Fruit fly (Drosophila melanogaster) whole organism, prepupa: ENCODE data around the gene CG32369.

Experiments
- CG10631 ChIP-seq: fragments of 200-800 bp; sonication (Bioruptor generic); optimal IDR thresholded peaks from 2 replicates; lab custom pipeline; 2016; ENCODE audit warnings: missing biosample characterization, missing genetic modification characterization
- CG11902 ChIP-seq: fragments of 200-800 bp; sonication (Bioruptor generic); optimal IDR thresholded peaks from 3 replicates; lab custom pipeline; 2016; ENCODE audit warnings: missing biosample characterization, missing genetic modification characterization
- CG15336 ChIP-seq: fragments of 200-800 bp; sonication (Bioruptor generic); IDR thresholded peaks from 2 replicates; pipeline ENCODE4 v1.3.6; 2022; ENCODE audit warnings: missing biosample characterization, missing genetic modification characterization
- CG16779 ChIP-seq: fragments of 200-800 bp; sonication (Bioruptor generic); optimal IDR thresholded peaks from 3 replicates; lab custom pipeline; 2017; ENCODE audit warnings: missing biosample characterization, mild to moderate bottlenecking, missing genetic modification characterization
- CG31627 ChIP-seq: fragments of 200-800 bp; sonication (Bioruptor generic); optimal IDR thresholded peaks from 3 replicates; lab custom pipeline; 2016; ENCODE audit warnings: missing biosample characterization, missing genetic modification characterization
- CG32006 ChIP-seq: fragments of 200-800 bp; sonication (Bioruptor generic); optimal IDR thresholded peaks from 3 replicates; lab custom pipeline; 2017; ENCODE audit warnings: missing biosample characterization, mild to moderate bottlenecking, missing genetic modification characterization
- CG6163 ChIP-seq: fragments of 200-800 bp; sonication (Bioruptor generic); IDR thresholded peaks from 3 replicates; pipeline ENCODE4 v1.3.6; 2022; ENCODE audit warnings: missing biosample characterization, missing genetic modification characterization
- CG6808 ChIP-seq: fragments of 200-800 bp; sonication (Bioruptor generic); optimal IDR thresholded peaks from 3 replicates; lab custom pipeline; 2017; ENCODE audit warnings: missing biosample characterization, missing genetic modification characterization, mild to moderate bottlenecking, moderate library complexity, missing genetic modification reagents
- CG6854 ChIP-seq: fragments of 200-800 bp; sonication (Bioruptor generic); optimal IDR thresholded peaks from 2 replicates; lab custom pipeline; 2017; ENCODE audit warnings: missing biosample characterization, mild to moderate bottlenecking, missing genetic modification characterization
- CG7368 ChIP-seq: fragments of 200-800 bp; sonication (Bioruptor generic); optimal IDR thresholded peaks from 3 replicates; lab custom pipeline; 2016; ENCODE audit warnings: missing biosample characterization, missing genetic modification characterization
- CG8119 ChIP-seq: fragments of 200-800 bp; sonication (Bioruptor generic); IDR thresholded peaks from 3 replicates; pipeline ENCODE4 v1.3.6; 2022; ENCODE audit warnings: missing biosample characterization, missing genetic modification characterization
- CG8632 ChIP-seq: fragments of 200-800 bp; sonication (Bioruptor generic); optimal IDR thresholded peaks from 3 replicates; lab custom pipeline; 2016; ENCODE audit warnings: missing biosample characterization, missing genetic modification characterization
- Eip75B ChIP-seq: fragments of 200-800 bp; sonication (Bioruptor generic); optimal IDR thresholded peaks from 3 replicates; lab custom pipeline; 2016; ENCODE audit warnings: missing biosample characterization, missing genetic modification characterization
- Eip78C ChIP-seq: fragments of 200-800 bp; sonication (Bioruptor generic); peaks from one replicate; lab custom pipeline; 2016; ENCODE audit warnings: missing biosample characterization, missing genetic modification characterization
- Ets21C ChIP-seq: fragments of 200-800 bp; sonication (Bioruptor generic); optimal IDR thresholded peaks from 3 replicates; lab custom pipeline; 2016; ENCODE audit warnings: missing biosample characterization, missing genetic modification characterization
- Ets96B ChIP-seq: fragments of 200-800 bp; optimal IDR thresholded peaks from 2 replicates; lab custom pipeline; 2019; ENCODE audit warnings: missing biosample characterization, mild to moderate bottlenecking, missing genetic modification characterization, moderate library complexity
- Hr39 ChIP-seq: fragments of 200-800 bp; sonication (Bioruptor generic); optimal IDR thresholded peaks from 2 replicates; lab custom pipeline; 2016; ENCODE audit warnings: missing biosample characterization, missing genetic modification characterization
- Hr4 ChIP-seq: fragments of 200-800 bp; sonication (Bioruptor generic); optimal IDR thresholded peaks from 3 replicates; lab custom pipeline; 2016; ENCODE audit warnings: missing biosample characterization, missing genetic modification characterization
- Lpt ChIP-seq: fragments of 200-800 bp; sonication (Bioruptor generic); optimal IDR thresholded peaks from 3 replicates; lab custom pipeline; 2016; ENCODE audit warnings: missing biosample characterization, missing genetic modification characterization
- Smox ChIP-seq: fragments of 200-800 bp; sonication (Bioruptor generic); optimal IDR thresholded peaks from 3 replicates; lab custom pipeline; 2016; ENCODE audit warnings: missing biosample characterization, missing genetic modification characterization
- Sox102F ChIP-seq: fragments of 200-800 bp; sonication (Bioruptor generic); optimal IDR thresholded peaks from 2 replicates; lab custom pipeline; 2016; ENCODE audit warnings: missing biosample characterization, mild to moderate bottlenecking, missing genetic modification characterization
- achi ChIP-seq: fragments of 200-800 bp; sonication (Bioruptor generic); optimal IDR thresholded peaks from 3 replicates; lab custom pipeline; 2016; ENCODE audit warnings: missing biosample characterization, missing genetic modification characterization
- dsx ChIP-seq: fragments of 200-800 bp; optimal IDR thresholded peaks from 3 replicates; lab custom pipeline; 2019; ENCODE audit warnings: missing biosample characterization, mild to moderate bottlenecking, missing genetic modification characterization, moderate library complexity; ENCODE audit not compliant: poor library complexity, severe bottlenecking
- esn ChIP-seq: fragments of 200-800 bp; sonication (Bioruptor generic); optimal IDR thresholded peaks from 2 replicates; lab custom pipeline; 2016; ENCODE audit warnings: missing biosample characterization, mild to moderate bottlenecking, missing genetic modification characterization, moderate library complexity
- fkh ChIP-seq: fragments of 200-800 bp; sonication (Bioruptor generic); optimal IDR thresholded peaks from 3 replicates; lab custom pipeline; 2017; ENCODE audit warnings: missing biosample characterization, mild to moderate bottlenecking, missing genetic modification characterization, moderate library complexity
- lz ChIP-seq: fragments of 200-800 bp; sonication (Bioruptor generic); optimal IDR thresholded peaks from 3 replicates; lab custom pipeline; 2016; ENCODE audit warnings: missing biosample characterization, missing genetic modification characterization
- salr ChIP-seq, 2 experiments: fragments of 200-800 bp; sonication (Bioruptor generic); optimal IDR thresholded peaks; 3 replicates each; lab custom pipeline; 2016 to 2018; ENCODE audit warnings: missing biosample characterization in 2 of 2, missing genetic modification characterization in 2 of 2, mild to moderate bottlenecking in 1 of 2
- ss ChIP-seq, 2 experiments: fragments of 200-800 bp; sonication (Bioruptor generic); optimal IDR thresholded peaks; 2 replicates in 1 of 2; 3 replicates in 1 of 2; lab custom pipeline; 2017 to 2018; ENCODE audit warnings: mild to moderate bottlenecking in 2 of 2, missing biosample characterization in 2 of 2, missing genetic modification characterization in 2 of 2, moderate library complexity in 1 of 2
- topi ChIP-seq: fragments of 200-800 bp; sonication (Bioruptor generic); optimal IDR thresholded peaks from 3 replicates; lab custom pipeline; 2016; ENCODE audit warnings: missing biosample characterization, missing genetic modification characterization
- vri ChIP-seq: fragments of 200-800 bp; sonication (Bioruptor generic); optimal IDR thresholded peaks from 3 replicates; lab custom pipeline; 2016; ENCODE audit warnings: missing biosample characterization, mild to moderate bottlenecking, missing genetic modification characterization

Gene CG32369

dm6 chr3L:7808491-7809162 lies 998 bp downstream of the CG32369 start (continued):
- TF ChIP-seq CG7368 (GFP tag; lab: Kevin White, UChicago) (no peak), CG8119 (GFP tag; lab: Robert Waterston, UW) (0 out of 3 replicates have a peak, but pooled peaks have one; percentile 11), fkh (GFP tag; lab: Kevin White, UChicago) (no peak), Hr4 (GFP tag; lab: Kevin White, UChicago) (no peak), Sox102F (GFP tag; lab: Kevin White, UChicago) (no peak), CG11902 (GFP tag; lab: Kevin White, UChicago) (no peak), CG8632 (GFP tag; lab: Kevin White, UChicago) (no peak), CG6163 (GFP tag; lab: Robert Waterston, UW) (peak; percentile 18; the same call in 1 of the 3 replicates), CG31627 (no peak), achi (GFP tag; lab: Kevin White, UChicago) (no peak)

dm6 chr3L:7807552-7808402 lies 1.8 kb downstream of the CG32369 start:
- TF ChIP-seq salr (GFP tag; optimal IDR thresholded peaks at IDR 0.05; lab: Kevin White, UChicago) (no peak), topi (GFP tag; lab: Kevin White, UChicago) (no peak), Eip78C (GFP tag; lab: Kevin White, UChicago) (no peak), CG7368 (GFP tag; lab: Kevin White, UChicago) (no peak), Lpt (no peak), Eip75B (GFP tag; lab: Kevin White, UChicago) (no peak), Ets21C (GFP tag; lab: Kevin White, UChicago) (no peak), CG6808 (GFP tag; lab: Kevin White, UChicago) (no peak), CG16779 (tag; lab: Kevin White, UChicago) (no peak)

dm6 chr3L:7806503-7807216 lies 3.0 kb downstream of the CG32369 start:
- TF ChIP-seq CG10631 (no peak), Smox (no peak), CG11902 (GFP tag; lab: Kevin White, UChicago) (no peak), salr (GFP tag; optimal IDR thresholded peaks at IDR 0.05; lab: Kevin White, UChicago) (no peak), CG6854 (GFP tag; lab: Kevin White, UChicago) (no peak), Ets96B (no peak), Ets21C (GFP tag; lab: Kevin White, UChicago) (no peak), vri (GFP tag; lab: Kevin White, UChicago) (peak; percentile 73), Sox102F (GFP tag; lab: Kevin White, UChicago) (no peak), CG15336 (no peak), CG32006 (GFP tag; lab: Kevin White, UChicago) (no peak), dsx (peak; percentile 90), Eip78C (GFP tag; lab: Kevin White, UChicago) (peak; percentile 25), ss (GFP tag; optimal IDR thresholded peaks at IDR 0.05; lab: Kevin White, UChicago) (no peak), Eip75B (GFP tag; lab: Kevin White, UChicago) (no peak), CG8632 (GFP tag; lab: Kevin White, UChicago) (no peak), Hr4 (GFP tag; lab: Kevin White, UChicago) (no peak), fkh (GFP tag; lab: Kevin White, UChicago) (peak; percentile 77), esn (GFP tag; lab: Kevin White, UChicago) (no peak), CG6163 (GFP tag; lab: Robert Waterston, UW) (no peak), Hr39 (GFP tag; lab: Kevin White, UChicago) (no peak), lz (GFP tag; lab: Kevin White, UChicago) (no peak)
